Fruit fly (Drosophila melanogaster): Measurements from ENCODE around the gene pad.

The pad gene

dm6 chr3R:16353195-16353594, 11.1 kb downstream of the pad start:
- TF ChIP-seq CG15601 (tag; optimal IDR thresholded peaks at IDR 0.05) (no peak), sc (optimal IDR thresholded peaks at IDR 0.05) (no peak), sc (GFP tag; optimal IDR thresholded peaks at IDR 0.05) (no peak), CG3838 (GFP tag; optimal IDR thresholded peaks at IDR 0.05) (no peak), ara (GFP tag; IDR thresholded peaks at IDR 0.05) (no peak), abd-A (tag; optimal IDR thresholded peaks at IDR 0.05) (peak; percentile 55), CG2199 (GFP tag; IDR thresholded peaks at IDR 0.05) (no peak), CG12219 (GFP tag; optimal IDR thresholded peaks at IDR 0.05) (no peak), NK7.1 (GFP tag; optimal IDR thresholded peaks at IDR 0.05) (no peak), CG33213 (GFP tag; optimal IDR thresholded peaks at IDR 0.05) (no peak), en (GFP tag; optimal IDR thresholded peaks at IDR 0.05) (no peak), CG14441 (GFP tag; IDR thresholded peaks at IDR 0.05) (0 out of 2 replicates have a peak, but pooled peaks have one; percentile 18), rib (GFP tag; IDR thresholded peaks at IDR 0.05) (no peak), HHEX (GFP tag; optimal IDR thresholded peaks at IDR 0.05) (peak; percentile 7), CG15479 (GFP tag; optimal IDR thresholded peaks at IDR 0.05) (no peak), gsb (GFP tag; IDR thresholded peaks at IDR 0.05) (no peak), CG34376 (GFP tag; optimal IDR thresholded peaks at IDR 0.05) (no peak), phol (tag; optimal IDR thresholded peaks at IDR 0.05) (no peak), yki (optimal IDR thresholded peaks at IDR 0.05) (no peak), CG8478 (optimal IDR thresholded peaks at IDR 0.05) (no peak), B-H2 (GFP tag; optimal IDR thresholded peaks at IDR 0.05) (peak; percentile 4), Ravus (GFP tag; IDR thresholded peaks at IDR 0.05) (no peak), ind (GFP tag; optimal IDR thresholded peaks at IDR 0.05) (no peak), tx (GFP tag; optimal IDR thresholded peaks at IDR 0.05) (no peak), ac (GFP tag; optimal IDR thresholded peaks at IDR 0.05) (no peak), CG1792 (GFP tag; optimal IDR thresholded peaks at IDR 0.05) (no peak), zf30C (GFP tag; optimal IDR thresholded peaks at IDR 0.05) (no peak), Dll (GFP tag; IDR thresholded peaks at IDR 0.05; ENCODE audit: partially characterized antibody) (no peak), tup (GFP tag; optimal IDR thresholded peaks at IDR 0.05) (no peak), CG8281 (tag; optimal IDR thresholded peaks at IDR 0.05) (no peak), CG2712 (tag; optimal IDR thresholded peaks at IDR 0.05) (no peak), CG13894 (tag; optimal IDR thresholded peaks at IDR 0.05) (peak; percentile 12), gro (GFP tag; optimal IDR thresholded peaks at IDR 0.05) (peak; percentile 39), CG10366 (GFP tag; IDR thresholded peaks at IDR 0.05) (no peak), CG10959 (GFP tag; IDR thresholded peaks at IDR 0.05) (no peak), pb (GFP tag; optimal IDR thresholded peaks at IDR 0.05) (no peak), CG30431 (GFP tag; optimal IDR thresholded peaks at IDR 0.05) (no peak), CG2120 (GFP tag; optimal IDR thresholded peaks at IDR 0.05) (no peak), nerfin-1 (tag; optimal IDR thresholded peaks at IDR 0.05) (no peak), CG10321 (GFP tag; IDR thresholded peaks at IDR 0.05) (no peak), YL-1 (GFP tag; optimal IDR thresholded peaks at IDR 0.05) (no peak), knrl (GFP tag; IDR thresholded peaks at IDR 0.05; ENCODE audit: partially characterized antibody) (no peak), Sin3A (optimal IDR thresholded peaks at IDR 0.05) (no peak), Myb (GFP tag; optimal IDR thresholded peaks at IDR 0.05) (no peak), maf-S (GFP tag; optimal IDR thresholded peaks at IDR 0.05) (no peak), bcd (GFP tag; optimal IDR thresholded peaks at IDR 0.05) (no peak), CG11093 (GFP tag; IDR thresholded peaks at IDR 0.05) (no peak), CG4820 (GFP tag; optimal IDR thresholded peaks at IDR 0.05) (no peak), slbo (GFP tag; IDR thresholded peaks at IDR 0.05) (0 out of 2 replicates have a peak, but pooled peaks have one; percentile 24), Bteb2 (GFP tag; optimal IDR thresholded peaks at IDR 0.05) (no peak), Hr3 (GFP tag; optimal IDR thresholded peaks at IDR 0.05) (no peak), Fer1 (GFP tag; optimal IDR thresholded peaks at IDR 0.05) (no peak), ssp (GFP tag; IDR thresholded peaks at IDR 0.05) (no peak), Tbp (GFP tag; optimal IDR thresholded peaks at IDR 0.05) (no peak)
